Fruit fly (Drosophila melanogaster) whole organism, embryonic: Measurements from ENCODE around the gene CG17754.

Experiments
- CG10147 ChIP-seq: fragments of 200-800 bp; sonication (Bioruptor generic); optimal IDR thresholded peaks from 2 replicates; lab custom pipeline; 2019; ENCODE audit warnings: missing biosample characterization, mild to moderate bottlenecking, missing genetic modification characterization, moderate library complexity
- CG12155 ChIP-seq: fragments of 200-800 bp; sonication (Bioruptor generic); optimal IDR thresholded peaks from 3 replicates; lab custom pipeline; 2016; ENCODE audit warnings: missing biosample characterization, missing genetic modification characterization
- CG13624 ChIP-seq: fragments of 200-800 bp; sonication (Bioruptor generic); optimal IDR thresholded peaks from 2 replicates; lab custom pipeline; 2016; ENCODE audit warnings: missing biosample characterization, missing genetic modification characterization
- CG14441 ChIP-seq: fragments of 200-800 bp; sonication (Bioruptor generic); IDR thresholded peaks from 2 replicates; pipeline ENCODE4 v1.3.6; 2022; ENCODE audit warnings: missing biosample characterization, missing genetic modification characterization
- CG14710 ChIP-seq: fragments of 200-800 bp; sonication (Bioruptor generic); optimal IDR thresholded peaks from 3 replicates; lab custom pipeline; 2019; ENCODE audit warnings: missing biosample characterization, mild to moderate bottlenecking, missing genetic modification characterization, moderate library complexity
- CG1603 ChIP-seq: fragments of 200-800 bp; sonication (Bioruptor generic); optimal IDR thresholded peaks from 2 replicates; lab custom pipeline; 2019; ENCODE audit warnings: missing biosample characterization, mild to moderate bottlenecking, missing genetic modification characterization, moderate library complexity
- CG17385 ChIP-seq: fragments of 200-800 bp; sonication (Bioruptor generic); optimal IDR thresholded peaks from 3 replicates; lab custom pipeline; 2018; ENCODE audit warnings: missing biosample characterization, mild to moderate bottlenecking, missing genetic modification characterization
- CG17568 ChIP-seq: fragments of 200-800 bp; sonication (Bioruptor generic); optimal IDR thresholded peaks from 2 replicates; lab custom pipeline; 2018; ENCODE audit warnings: missing biosample characterization, mild to moderate bottlenecking, missing genetic modification characterization, moderate library complexity
- CG1832 ChIP-seq: fragments of 200-800 bp; sonication (Bioruptor generic); optimal IDR thresholded peaks from 2 replicates; lab custom pipeline; 2017; ENCODE audit warnings: missing biosample characterization, mild to moderate bottlenecking, missing genetic modification characterization, inconsistent platforms
- CG18476 ChIP-seq: fragments of 200-800 bp; sonication (Bioruptor generic); optimal IDR thresholded peaks from 2 replicates; lab custom pipeline; 2016; ENCODE audit warnings: missing biosample characterization, mild to moderate bottlenecking, missing genetic modification characterization
- CG2199 ChIP-seq: fragments of 200-800 bp; sonication (Bioruptor generic); IDR thresholded peaks from 3 replicates; pipeline ENCODE4 v1.3.6; 2022; ENCODE audit warnings: missing biosample characterization, missing genetic modification characterization
- CG4617 ChIP-seq: fragments of 200-800 bp; sonication (Bioruptor generic); optimal IDR thresholded peaks from 3 replicates; lab custom pipeline; 2016; ENCODE audit warnings: missing biosample characterization, missing genetic modification characterization, borderline replicate concordance
- CG7928 ChIP-seq: fragments of 200-800 bp; sonication (Bioruptor generic); optimal IDR thresholded peaks from 2 replicates; lab custom pipeline; 2017; ENCODE audit warnings: missing biosample characterization, mild to moderate bottlenecking, missing genetic modification characterization
- CG8388 ChIP-seq: fragments of 200-800 bp; sonication (Bioruptor generic); optimal IDR thresholded peaks from 2 replicates; lab custom pipeline; 2019; ENCODE audit warnings: missing biosample characterization, mild to moderate bottlenecking, missing genetic modification characterization, moderate library complexity
- CG9817 ChIP-seq: fragments of 200-800 bp; sonication (Bioruptor generic); optimal IDR thresholded peaks from 2 replicates; lab custom pipeline; 2018; ENCODE audit warnings: missing biosample characterization, mild to moderate bottlenecking, missing genetic modification characterization, moderate library complexity
- Chrac-16 ChIP-seq: fragments of 200-800 bp; sonication (Bioruptor generic); optimal IDR thresholded peaks from 3 replicates; lab custom pipeline; 2016; ENCODE audit warnings: missing biosample characterization, missing genetic modification characterization
- E2f1 ChIP-seq: fragments of 200-800 bp; sonication (Bioruptor generic); IDR thresholded peaks from 2 replicates; pipeline ENCODE4 v1.3.6; 2022; ENCODE audit warnings: missing biosample characterization, missing genetic modification characterization
- E2f2 ChIP-seq: fragments of 200-800 bp; sonication (Bioruptor generic); IDR thresholded peaks from 2 replicates; pipeline ENCODE4 v1.3.6; 2022; ENCODE audit warnings: missing biosample characterization, missing genetic modification characterization
- Fer2 ChIP-seq: fragments of 200-800 bp; sonication (Bioruptor generic); optimal IDR thresholded peaks from 2 replicates; lab custom pipeline; 2018; ENCODE audit warnings: missing biosample characterization, mild to moderate bottlenecking, missing genetic modification characterization, moderate library complexity
- Hmr ChIP-seq: fragments of 200-800 bp; sonication (Bioruptor generic); optimal IDR thresholded peaks from 3 replicates; lab custom pipeline; 2017; ENCODE audit warnings: mild to moderate bottlenecking, missing biosample characterization, missing genetic modification reagents, missing genetic modification characterization
- Hr51 ChIP-seq, 2 experiments: fragments of 200-800 bp; sonication (Bioruptor generic); optimal IDR thresholded peaks; 2 replicates in 1 of 2; 3 replicates in 1 of 2; lab custom pipeline; 2016 to 2018; ENCODE audit warnings: missing biosample characterization in 2 of 2, missing genetic modification characterization in 2 of 2, mild to moderate bottlenecking in 1 of 2, moderate library complexity in 1 of 2
- Hsf ChIP-seq: fragments of 200-800 bp; sonication (Bioruptor generic); optimal IDR thresholded peaks from 3 replicates; lab custom pipeline; 2016; ENCODE audit warnings: missing biosample characterization, missing genetic modification characterization
- Mes4 ChIP-seq: fragments of 200-800 bp; sonication (Bioruptor generic); optimal IDR thresholded peaks from 2 replicates; lab custom pipeline; 2016; ENCODE audit warnings: missing biosample characterization, missing genetic modification characterization
- Optix ChIP-seq: fragments of 200-800 bp; sonication (Bioruptor generic); IDR thresholded peaks from 3 replicates; pipeline ENCODE4 v1.3.6; 2022; ENCODE audit warnings: missing biosample characterization, missing genetic modification characterization
- Scr ChIP-seq: fragments of 200-800 bp; sonication (Bioruptor generic); IDR thresholded peaks from 2 replicates; pipeline ENCODE4 v1.3.6; 2022; ENCODE audit warnings: missing biosample characterization, missing genetic modification characterization; ENCODE audit not compliant: partially characterized antibody
- Xbp1 ChIP-seq: fragments of 200-800 bp; sonication (Bioruptor generic); optimal IDR thresholded peaks from 3 replicates; lab custom pipeline; 2016; ENCODE audit warnings: missing biosample characterization, mild to moderate bottlenecking, missing genetic modification characterization
- abd-A ChIP-seq: fragments of 200-800 bp; sonication (Bioruptor generic); optimal IDR thresholded peaks from 3 replicates; lab custom pipeline; 2019; ENCODE audit warnings: missing biosample characterization, mild to moderate bottlenecking, missing genetic modification characterization, moderate library complexity
- al ChIP-seq: fragments of 200-800 bp; sonication (Bioruptor generic); IDR thresholded peaks from 2 replicates; pipeline ENCODE4 v1.3.6; 2022; ENCODE audit warnings: missing biosample characterization, missing genetic modification characterization
- bcd ChIP-seq: fragments of 200-800 bp; sonication (Bioruptor generic); optimal IDR thresholded peaks from 2 replicates; lab custom pipeline; 2017; ENCODE audit warnings: missing biosample characterization, mild to moderate bottlenecking, missing genetic modification characterization
- bsh ChIP-seq, 2 experiments: fragments of 200-800 bp; sonication (Bioruptor generic); optimal IDR thresholded peaks; 2 replicates each; lab custom pipeline; 2017 to 2018; ENCODE audit warnings: mild to moderate bottlenecking in 2 of 2, missing biosample characterization in 2 of 2, missing genetic modification characterization in 2 of 2, moderate library complexity in 1 of 2
- btn ChIP-seq: fragments of 200-800 bp; sonication (Bioruptor generic); optimal IDR thresholded peaks from 2 replicates; lab custom pipeline; 2016; ENCODE audit warnings: missing biosample characterization, missing genetic modification characterization
- dm ChIP-seq: fragments of 200-800 bp; sonication (Bioruptor generic); optimal IDR thresholded peaks from 3 replicates; lab custom pipeline; 2016; ENCODE audit warnings: missing biosample characterization, missing genetic modification characterization
- dmrt11E ChIP-seq: fragments of 200-800 bp; sonication (Bioruptor generic); optimal IDR thresholded peaks from 3 replicates; lab custom pipeline; 2018; ENCODE audit warnings: missing biosample characterization, mild to moderate bottlenecking, missing genetic modification characterization, moderate library complexity
- dpn ChIP-seq, 2 experiments: fragments of 200-800 bp; sonication (Bioruptor generic); optimal IDR thresholded peaks; 3 replicates each; lab custom pipeline; 2016; ENCODE audit warnings: missing biosample characterization in 2 of 2, missing genetic modification characterization in 2 of 2
- eve ChIP-seq, 2 experiments: fragments of >200 bp; optimal IDR thresholded peaks; 2 replicates each; lab custom pipeline; 2017; ENCODE audit warnings: missing biosample characterization in 2 of 2, missing genetic modification characterization in 2 of 2
- kah ChIP-seq: fragments of 200-800 bp; sonication (Bioruptor generic); optimal IDR thresholded peaks from 2 replicates; lab custom pipeline; 2018; ENCODE audit warnings: missing biosample characterization, mild to moderate bottlenecking, missing genetic modification characterization
- ken ChIP-seq: fragments of 200-800 bp; sonication (Bioruptor generic); IDR thresholded peaks from 3 replicates; pipeline ENCODE4 v1.3.6; 2022; ENCODE audit warnings: missing biosample characterization, missing genetic modification characterization
- lilli ChIP-seq: fragments of 200-800 bp; sonication (Bioruptor generic); optimal IDR thresholded peaks from 3 replicates; lab custom pipeline; 2016; ENCODE audit warnings: missing biosample characterization, missing genetic modification characterization
- lmd ChIP-seq: fragments of 200-800 bp; sonication (Bioruptor generic); IDR thresholded peaks from 2 replicates; pipeline ENCODE4 v1.3.6; 2022; ENCODE audit warnings: missing biosample characterization, missing genetic modification characterization
- otp ChIP-seq: fragments of 200-800 bp; sonication (Bioruptor generic); IDR thresholded peaks from 3 replicates; pipeline ENCODE4, ENCODE4 v1.3.6; 2022; ENCODE audit warnings: missing biosample characterization, missing genetic modification characterization
- peb ChIP-seq: fragments of 200-800 bp; sonication (Bioruptor generic); IDR thresholded peaks from 2 replicates; pipeline ENCODE4 v1.3.6; 2022; ENCODE audit warnings: missing biosample characterization, missing genetic modification characterization
- pfk ChIP-seq: fragments of 200-800 bp; sonication (Bioruptor generic); optimal IDR thresholded peaks from 2 replicates; lab custom pipeline; 2018; ENCODE audit warnings: missing biosample characterization, mild to moderate bottlenecking, missing genetic modification characterization, moderate library complexity
- pnt ChIP-seq: fragments of 200-800 bp; sonication (Bioruptor generic); optimal IDR thresholded peaks from 3 replicates; lab custom pipeline; 2016; ENCODE audit warnings: missing biosample characterization, missing genetic modification characterization
- rib ChIP-seq: fragments of 200-800 bp; sonication (Bioruptor generic); IDR thresholded peaks from 2 replicates; pipeline ENCODE4 v1.3.6; 2022; ENCODE audit warnings: missing biosample characterization, missing genetic modification characterization
- schlank ChIP-seq: fragments of 200-800 bp; sonication (Bioruptor generic); optimal IDR thresholded peaks from 2 replicates; lab custom pipeline; 2018; ENCODE audit warnings: missing biosample characterization, mild to moderate bottlenecking, missing genetic modification characterization
- shn ChIP-seq: fragments of 200-800 bp; sonication (Bioruptor generic); optimal IDR thresholded peaks from 3 replicates; lab custom pipeline; 2016; ENCODE audit warnings: missing biosample characterization, missing genetic modification characterization
- ssp ChIP-seq: fragments of 200-800 bp; sonication (Bioruptor generic); IDR thresholded peaks from 2 replicates; pipeline ENCODE4 v1.3.6; 2022; ENCODE audit warnings: missing biosample characterization, missing genetic modification characterization
- stc ChIP-seq: fragments of 200-800 bp; sonication (Bioruptor generic); IDR thresholded peaks from 2 replicates; pipeline ENCODE4 v1.3.6; 2022; ENCODE audit warnings: missing biosample characterization, missing genetic modification characterization
- tll ChIP-seq, 2 experiments: fragments of 200-800 bp in 1 of 2; fragments of >200 bp in 1 of 2; sonication (Bioruptor generic) in 1 of 2; optimal IDR thresholded peaks; 2 replicates each; lab custom pipeline; 2017 to 2019; ENCODE audit warnings: missing biosample characterization in 2 of 2, missing genetic modification characterization in 2 of 2, mild to moderate bottlenecking in 1 of 2, moderate library complexity in 1 of 2
- unc-4 ChIP-seq: fragments of 200-800 bp; sonication (Bioruptor generic); IDR thresholded peaks from 2 replicates; pipeline ENCODE4 v1.3.6; 2022; ENCODE audit warnings: missing biosample characterization, missing genetic modification characterization; ENCODE audit not compliant: partially characterized antibody

CG17754 gene

dm6 chrX:9282783-9283289 lies 32.6 kb downstream of the CG17754 start, which contains the start of gene c11.1 (continued):
- TF ChIP-seq pfk (GFP tag; lab: Kevin White, UChicago): no peak
- no peak for TF ChIP-seq Fer2 (tag; lab: Kevin White, UChicago)
- no peak for TF ChIP-seq unc-4 (GFP tag; lab: Robert Waterston, UW)
- no peak for TF ChIP-seq Mes4 (GFP tag; lab: Kevin White, UChicago)
- TF ChIP-seq CG7928 (GFP tag; lab: Kevin White, UChicago): no peak
- TF ChIP-seq CG10147 (GFP tag; lab: Kevin White, UChicago): no peak
- no peak for TF ChIP-seq Optix (GFP tag; lab: Robert Waterston, UW)
- peak; percentile 74 for TF ChIP-seq E2f2 (GFP tag; lab: Robert Waterston, UW)
- TF ChIP-seq btn: no peak
- no peak for TF ChIP-seq peb (GFP tag; lab: Robert Waterston, UW)
- no peak for TF ChIP-seq CG12155 (GFP tag; lab: Kevin White, UChicago)
- TF ChIP-seq bcd (GFP tag; lab: Kevin White, UChicago): no peak
- no peak for TF ChIP-seq pnt (GFP tag; lab: Kevin White, UChicago)
- TF ChIP-seq bsh (GFP tag; optimal IDR thresholded peaks at IDR 0.05; lab: Kevin White, UChicago): no peak
- TF ChIP-seq E2f1: no peak
- TF ChIP-seq dmrt11E (tag; lab: Kevin White, UChicago): no peak
- TF ChIP-seq Xbp1 (GFP tag; lab: Kevin White, UChicago): no peak
- no peak for TF ChIP-seq eve (GFP tag; optimal IDR thresholded peaks at IDR 0.05; lab: Kevin White, UChicago)
- TF ChIP-seq CG1832 (GFP tag; lab: Kevin White, UChicago): no peak
- 0 out of 2 replicates have a peak, but pooled peaks have one; percentile 18 for TF ChIP-seq ssp
- TF ChIP-seq CG17568 (GFP tag; lab: Kevin White, UChicago): no peak
- peak; percentile 38 for TF ChIP-seq CG14710 (tag; lab: Kevin White, UChicago)
- TF ChIP-seq dm (GFP tag; lab: Kevin White, UChicago): no peak
- TF ChIP-seq shn (GFP tag; lab: Kevin White, UChicago): no peak
- no peak for TF ChIP-seq otp (GFP tag; lab: Robert Waterston, UW)
- no peak for TF ChIP-seq Scr (GFP tag; lab: Robert Waterston, UW)
- no peak for TF ChIP-seq Hsf (GFP tag; lab: Kevin White, UChicago)
- peak; percentile 41 for TF ChIP-seq CG13624
- TF ChIP-seq abd-A (tag; lab: Kevin White, UChicago): no peak
- no peak for TF ChIP-seq CG9817 (tag; lab: Kevin White, UChicago)
- no peak for TF ChIP-seq rib (GFP tag; lab: Robert Waterston, UW)
- TF ChIP-seq dpn (GFP tag; optimal IDR thresholded peaks at IDR 0.05; lab: Kevin White, UChicago): peak in 1 of 2 experiments; percentile 5
- TF ChIP-seq CG18476 (GFP tag; lab: Kevin White, UChicago): no peak
- no peak for TF ChIP-seq tll (GFP tag; optimal IDR thresholded peaks at IDR 0.05; lab: Kevin White, UChicago)
- no peak for TF ChIP-seq CG1603 (tag; lab: Kevin White, UChicago)
- TF ChIP-seq CG8388 (GFP tag; lab: Kevin White, UChicago): no peak
- no peak for TF ChIP-seq kah (GFP tag; lab: Kevin White, UChicago)
- TF ChIP-seq lilli (GFP tag; lab: Kevin White, UChicago): no peak
- no peak for TF ChIP-seq CG14441
- no peak for TF ChIP-seq lmd (GFP tag; lab: Robert Waterston, UW)
- TF ChIP-seq stc (GFP tag; lab: Robert Waterston, UW): no peak
- no peak for TF ChIP-seq ken
- TF ChIP-seq Hmr: no peak
- TF ChIP-seq CG4617: peak; percentile 45
- no peak for TF ChIP-seq Hr51 (GFP tag; optimal IDR thresholded peaks at IDR 0.05; lab: Kevin White, UChicago)
- no peak for TF ChIP-seq CG17385 (GFP tag; lab: Kevin White, UChicago)
- TF ChIP-seq schlank: no peak
- TF ChIP-seq CG2199: peak; percentile 73; the same call in 2 of the 3 replicates
- no peak for TF ChIP-seq Chrac-16 (GFP tag; lab: Kevin White, UChicago)
- TF ChIP-seq al (GFP tag; lab: Robert Waterston, UW): no peak
